Fruit fly (Drosophila melanogaster): Measurements from ENCODE around the gene lin-28.

The lin-28 gene

DNA sequence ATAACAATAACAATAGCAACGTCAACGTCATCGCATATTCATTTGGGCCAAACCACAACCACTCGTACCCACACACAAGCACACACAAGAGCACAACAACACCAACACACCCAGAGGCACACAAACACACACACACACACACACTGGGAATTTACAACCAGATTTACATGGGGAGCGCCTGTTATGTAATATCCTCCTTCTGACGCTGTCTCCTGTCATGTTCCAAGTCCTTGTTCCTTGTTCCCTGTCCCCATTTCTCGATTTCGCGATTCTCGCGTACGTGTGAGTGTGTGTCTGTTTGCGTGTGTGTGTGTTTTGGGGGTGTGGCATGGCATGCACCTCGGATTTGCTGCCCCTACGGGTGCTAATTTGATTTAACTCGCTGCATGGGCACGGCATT, 3.9 kb downstream of the lin-28 start:
- peak; percentile 15 for TF ChIP-seq Dfd (GFP tag; optimal IDR thresholded peaks at IDR 0.05)
- TF ChIP-seq CrebA (GFP tag; optimal IDR thresholded peaks at IDR 0.05; ENCODE audit: borderline replicate concordance): no peak

DNA sequence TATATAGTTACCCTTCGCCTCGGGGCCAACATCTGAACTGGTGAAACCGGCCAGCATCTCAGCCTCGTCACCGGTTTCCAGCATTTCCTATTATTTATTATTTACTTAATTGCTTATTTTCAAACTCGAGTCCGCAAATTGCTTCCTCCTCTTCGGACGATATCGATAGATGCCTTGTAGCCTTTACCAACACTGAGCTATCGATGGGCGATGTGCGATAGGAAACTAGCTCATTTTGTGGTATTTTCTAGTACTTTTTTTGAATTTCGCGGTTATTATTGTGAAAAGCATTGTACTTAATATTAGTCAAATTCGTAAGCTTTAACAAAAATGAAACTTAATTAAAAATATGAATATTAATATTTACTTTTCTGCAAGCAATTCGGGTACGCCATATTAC, 7.6 kb downstream of the lin-28 start, which contains the start of gene Sse:
TSS of gene Sse (minus strand) at position 177 of the 400 bp plus-strand sequence.
- no peak for TF ChIP-seq Abd-B (GFP tag; optimal IDR thresholded peaks at IDR 0.05)
- TF ChIP-seq pan (optimal IDR thresholded peaks at IDR 0.05): no peak
- TF ChIP-seq woc (GFP tag; optimal IDR thresholded peaks at IDR 0.05): no peak
- TF ChIP-seq CG9705 (GFP tag; optimal IDR thresholded peaks at IDR 0.05): no peak
- no peak for TF ChIP-seq CG32264 (GFP tag; optimal IDR thresholded peaks at IDR 0.05)

DNA sequence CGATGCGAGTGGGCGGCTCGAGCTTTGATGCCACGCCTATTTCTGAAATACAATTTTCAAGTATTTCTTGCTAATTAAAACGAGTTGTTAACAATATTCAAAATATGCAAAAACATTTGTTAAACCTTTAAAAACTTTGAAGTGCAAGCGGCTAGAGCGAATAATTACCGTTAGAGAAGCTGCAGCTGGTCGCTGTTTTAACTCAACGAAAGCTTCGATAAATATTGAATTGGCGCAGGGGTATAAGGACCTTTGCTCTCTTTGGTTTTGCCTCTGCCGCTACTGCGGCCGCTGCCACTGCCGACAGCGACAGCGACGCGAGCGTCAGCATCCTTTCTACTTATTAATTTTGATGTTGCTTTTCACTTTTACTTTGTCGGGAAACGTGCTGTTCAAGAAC, 8.8 kb downstream of the lin-28 start:
- TF ChIP-seq CG32264 (GFP tag; optimal IDR thresholded peaks at IDR 0.05) (no peak), fru (GFP tag; optimal IDR thresholded peaks at IDR 0.05) (no peak), Myc (optimal IDR thresholded peaks at IDR 0.05) (no peak)

DNA sequence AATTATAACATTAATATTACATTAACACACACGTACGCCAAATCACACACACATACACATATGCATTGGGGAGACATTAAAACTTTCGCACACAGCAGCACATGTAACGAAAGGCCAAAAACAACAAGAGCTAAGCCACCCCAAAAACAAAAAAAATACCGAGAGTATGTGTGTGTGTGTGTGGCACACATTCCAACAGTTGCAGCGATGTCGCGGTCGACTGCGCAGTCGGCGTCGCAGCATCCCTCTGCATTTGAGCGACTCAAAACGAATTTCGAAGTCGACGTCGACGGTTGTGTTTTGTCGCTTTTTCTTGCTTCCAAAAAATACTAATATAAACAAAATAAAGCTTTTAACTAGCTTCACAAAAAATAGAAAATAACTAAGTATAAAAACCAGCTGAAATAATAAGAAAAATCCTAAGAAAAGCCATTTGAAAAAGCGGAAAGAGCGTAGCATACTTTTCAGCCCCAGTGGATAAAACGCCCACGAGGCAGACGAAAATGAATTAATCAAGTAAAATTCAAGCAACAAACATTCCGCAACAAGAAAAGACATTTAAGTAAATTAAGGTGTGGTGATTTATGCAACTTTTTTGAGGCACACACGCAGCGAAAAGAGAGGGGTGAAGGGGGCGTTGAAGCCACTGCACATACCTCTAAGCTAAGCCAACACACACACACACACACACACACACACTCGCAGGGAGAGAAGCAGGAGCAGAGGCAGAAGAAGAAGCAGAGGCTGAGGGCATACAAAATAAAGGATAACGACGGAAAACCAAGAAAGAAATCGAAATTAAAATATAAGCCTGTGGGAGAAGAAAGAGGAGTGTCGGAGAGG, 9.6 kb downstream of the lin-28 start, which contains the start of gene CG46320:
TSS of gene CG46320 (plus strand) at position 246 of the 843 bp plus-strand sequence.
- TF ChIP-seq CG9705 (GFP tag; optimal IDR thresholded peaks at IDR 0.05): no peak
- no peak for TF ChIP-seq ey (GFP tag; optimal IDR thresholded peaks at IDR 0.05)
- TF ChIP-seq CrebA (GFP tag; optimal IDR thresholded peaks at IDR 0.05; ENCODE audit: borderline replicate concordance): no peak
- TF ChIP-seq h (GFP tag; optimal IDR thresholded peaks at IDR 0.05): no peak
- no peak for TF ChIP-seq HLH106 (tag; optimal IDR thresholded peaks at IDR 0.05)
- TF ChIP-seq Jra (GFP tag; optimal IDR thresholded peaks at IDR 0.05): no peak

DNA sequence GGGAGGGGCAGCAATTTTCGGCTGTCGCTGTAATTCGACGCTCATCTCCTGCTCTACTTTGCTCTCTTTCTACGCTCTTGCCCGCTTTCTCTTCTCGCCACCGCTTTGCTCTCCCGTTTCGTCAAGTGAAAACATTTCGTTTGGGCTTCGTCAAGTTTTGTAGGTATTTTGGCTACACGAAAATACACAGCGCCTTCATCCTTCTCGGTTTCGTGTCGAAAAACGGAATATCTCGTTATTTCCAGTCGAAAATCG, 10.2 kb downstream of the lin-28 start:
- TF ChIP-seq br (GFP tag; optimal IDR thresholded peaks at IDR 0.05) (no peak), ey (GFP tag; optimal IDR thresholded peaks at IDR 0.05) (no peak), dl (GFP tag; optimal IDR thresholded peaks at IDR 0.05; ENCODE audit: insufficient read depth in 1 of 2, partially characterized antibody in 2 of 2) (no peak), Vsx2 (GFP tag; optimal IDR thresholded peaks at IDR 0.05; ENCODE audit: partially characterized antibody) (no peak), Myc (optimal IDR thresholded peaks at IDR 0.05) (no peak), Rel (GFP tag; optimal IDR thresholded peaks at IDR 0.05) (no peak), Rel (tag; optimal IDR thresholded peaks at IDR 0.05) (no peak), HLH106 (tag; optimal IDR thresholded peaks at IDR 0.05) (no peak)

DNA sequence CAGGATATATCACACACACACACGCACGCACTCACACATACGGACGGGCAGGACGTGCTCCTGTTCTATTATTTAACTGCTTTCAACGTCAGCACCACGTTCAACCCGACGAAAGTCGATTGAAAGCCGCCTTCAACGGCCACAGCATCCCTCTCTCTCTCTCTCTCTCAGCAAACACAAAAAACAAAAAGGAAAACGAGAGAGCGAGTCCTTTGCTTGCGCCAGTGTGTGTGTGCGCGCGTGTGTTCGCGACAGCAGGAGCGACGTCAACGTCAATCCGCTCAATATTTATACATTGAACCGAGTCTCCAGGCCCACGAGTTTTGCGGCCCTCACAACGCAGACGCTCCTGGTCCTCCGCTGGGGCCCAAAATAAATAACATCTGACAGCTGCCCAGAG, 11.0 kb downstream of the lin-28 start:
- TF ChIP-seq dl (GFP tag; optimal IDR thresholded peaks at IDR 0.05; ENCODE audit: insufficient read depth in 1 of 2, partially characterized antibody in 2 of 2) (no peak), Hnf4 (GFP tag; optimal IDR thresholded peaks at IDR 0.05) (no peak), dsf (GFP tag; optimal IDR thresholded peaks at IDR 0.05; ENCODE audit: borderline replicate concordance) (no peak), br (GFP tag; optimal IDR thresholded peaks at IDR 0.05) (no peak), usp (GFP tag; optimal IDR thresholded peaks at IDR 0.05) (no peak), sv (GFP tag; optimal IDR thresholded peaks at IDR 0.05) (no peak), sage (GFP tag; optimal IDR thresholded peaks at IDR 0.05) (no peak), Mio (GFP tag; optimal IDR thresholded peaks at IDR 0.05) (no peak), lola (GFP tag; optimal IDR thresholded peaks at IDR 0.05) (no peak), tai (GFP tag; optimal IDR thresholded peaks at IDR 0.05) (no peak), rgr (GFP tag; optimal IDR thresholded peaks at IDR 0.05) (no peak), Rel (GFP tag; optimal IDR thresholded peaks at IDR 0.05) (no peak), Rel (tag; optimal IDR thresholded peaks at IDR 0.05) (no peak), brk (GFP tag; optimal IDR thresholded peaks at IDR 0.05) (no peak), CG9705 (GFP tag; optimal IDR thresholded peaks at IDR 0.05) (no peak), foxo (GFP tag; optimal IDR thresholded peaks at IDR 0.05) (no peak), OdsH (GFP tag; optimal IDR thresholded peaks at IDR 0.05) (no peak), Abd-B (GFP tag; optimal IDR thresholded peaks at IDR 0.05) (no peak), h (GFP tag; optimal IDR thresholded peaks at IDR 0.05) (no peak)
